Worm (Caenorhabditis elegans) whole organism, L4 larva: Measurements from ENCODE around the gene W03B1.5.
A peak's percentile ranks its signal among the peaks of the same experiment; 100 is the strongest.

Source experiments
- ZK546.5 ChIP-seq, 2 experiments: sonication (generic microtip); optimal IDR thresholded peaks; 2 replicates each; lab custom pipeline; 2017; ENCODE audit warnings: missing biosample characterization in 2 of 2, missing genetic modification characterization in 2 of 2
- daf-8 ChIP-seq: fragments of 200-800 bp; sonication (Bioruptor generic); IDR thresholded peaks from 2 replicates; pipeline ENCODE4 v1.3.6; 2022; ENCODE audit warnings: missing genetic modification characterization, missing compliant biosample characterization
- dve-1 ChIP-seq: sonication (generic microtip); optimal IDR thresholded peaks from 2 replicates; lab custom pipeline; 2017; ENCODE audit warnings: antibody characterized with exemption, mild to moderate bottlenecking, missing genetic modification characterization, missing compliant biosample characterization; ENCODE audit not compliant: insufficient read depth
- lin-38 ChIP-seq: fragments of 200-800 bp; sonication (Bioruptor generic); IDR thresholded peaks from 2 replicates; pipeline ENCODE4 v1.3.6; 2022; ENCODE audit warnings: missing genetic modification reagents, missing genetic modification characterization, missing compliant biosample characterization
- nhr-11 ChIP-seq: fragments of 150-350 bp; optimal IDR thresholded peaks from 2 replicates; lab custom pipeline; 2014; ENCODE audit warnings: missing biosample characterization, missing genetic modification characterization
- sdz-12 ChIP-seq: fragments of 200-800 bp; sonication (Bioruptor generic); optimal IDR thresholded peaks from 2 replicates; lab custom pipeline; 2018; ENCODE audit warnings: mild to moderate bottlenecking, missing genetic modification characterization, missing compliant biosample characterization
- snpc-1.2 ChIP-seq: fragments of 200-800 bp; sonication (Bioruptor generic); IDR thresholded peaks from 2 replicates; pipeline ENCODE4 v1.3.6; 2022; ENCODE audit warnings: missing genetic modification reagents, missing genetic modification characterization, missing compliant biosample characterization
- unc-62 ChIP-seq, 3 experiments: fragments of 150-350 bp in 1 of 3; sonication (generic microtip); optimal IDR thresholded peaks in 2 of 3; peaks in 1 of 3; 1 replicate in 1 of 3; 2 replicates in 2 of 3; lab custom pipeline; 2014 to 2017; ENCODE audit warnings: missing biosample characterization in 3 of 3, missing genetic modification characterization in 3 of 3, missing genetic modification reagents in 3 of 3, missing genotype in 1 of 3
- vab-7 ChIP-seq: fragments of 200-800 bp; sonication (Bioruptor generic); IDR thresholded peaks from 2 replicates; pipeline ENCODE4 v1.3.6; 2022; ENCODE audit warnings: missing genetic modification reagents, missing genetic modification characterization, missing compliant biosample characterization
- zip-11 ChIP-seq: fragments of 200-800 bp; sonication (Bioruptor generic); IDR thresholded peaks from 2 replicates; pipeline ENCODE4 v1.3.6; 2022; ENCODE audit warnings: missing genetic modification characterization, missing compliant biosample characterization

DNA sequence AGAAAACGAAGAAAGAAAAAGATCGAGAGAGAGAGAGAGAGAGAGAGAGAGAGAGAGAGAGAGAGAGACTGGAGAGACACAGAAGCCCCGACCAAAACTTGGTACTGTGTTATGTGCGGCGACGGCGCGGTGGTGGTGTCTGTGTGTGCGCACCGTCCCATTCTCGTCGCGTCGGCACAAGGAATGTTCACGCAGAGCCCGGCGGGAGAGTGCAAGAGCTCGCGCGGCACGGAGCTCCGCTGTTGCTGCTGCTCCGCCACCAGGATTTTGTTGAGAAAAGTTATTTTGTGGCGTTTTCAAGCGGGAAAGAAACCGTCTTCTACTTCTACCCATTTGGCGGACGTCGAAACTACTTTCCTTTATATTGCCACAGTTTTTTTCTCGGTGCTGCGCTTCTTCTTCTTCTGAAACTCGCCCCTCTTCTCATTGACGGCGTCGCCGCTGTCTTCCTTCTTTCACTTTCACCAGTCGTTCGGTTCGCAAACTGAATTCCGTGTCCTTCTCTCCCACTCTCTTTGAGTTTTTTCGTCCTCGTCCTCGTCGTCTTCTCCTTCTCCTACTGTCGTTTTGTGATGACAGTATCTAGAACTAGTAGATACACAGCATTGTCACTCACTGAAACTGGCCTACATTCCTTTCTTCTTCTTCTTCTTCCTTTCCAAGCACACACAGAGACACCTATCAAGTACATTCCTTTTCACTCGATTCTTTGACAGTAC, 51.3 kb downstream of the W03B1.5 start:
- TF ChIP-seq zip-11 (GFP tag; lab: Robert Waterston, UW) = no peak
- TF ChIP-seq sdz-12 = no peak
- TF ChIP-seq unc-62 (GFP tag; optimal IDR thresholded peaks at IDR 0.05 in 1 of 2; lab: Kevin White, UChicago) = no peak
- TF ChIP-seq unc-62 (tag; optimal IDR thresholded peaks at IDR 0.05; lab: Kevin White, UChicago) = no peak
- peak; percentile 18 for TF ChIP-seq lin-38 (GFP tag; lab: Robert Waterston, UW)
- TF ChIP-seq dve-1 = no peak
- no peak for TF ChIP-seq nhr-11 (tag; lab: Kevin White, UChicago)
- no peak for TF ChIP-seq vab-7 (GFP tag; lab: Robert Waterston, UW)
- TF ChIP-seq daf-8 (GFP tag; lab: Robert Waterston, UW) = no peak
- TF ChIP-seq snpc-1.2 (GFP tag; lab: Robert Waterston, UW) = no peak
- no peak for TF ChIP-seq ZK546.5 (tag; optimal IDR thresholded peaks at IDR 0.05; lab: Kevin White, UChicago)
